Worm (Caenorhabditis elegans): ENCODE data around the gene M04B2.4.

DNA sequence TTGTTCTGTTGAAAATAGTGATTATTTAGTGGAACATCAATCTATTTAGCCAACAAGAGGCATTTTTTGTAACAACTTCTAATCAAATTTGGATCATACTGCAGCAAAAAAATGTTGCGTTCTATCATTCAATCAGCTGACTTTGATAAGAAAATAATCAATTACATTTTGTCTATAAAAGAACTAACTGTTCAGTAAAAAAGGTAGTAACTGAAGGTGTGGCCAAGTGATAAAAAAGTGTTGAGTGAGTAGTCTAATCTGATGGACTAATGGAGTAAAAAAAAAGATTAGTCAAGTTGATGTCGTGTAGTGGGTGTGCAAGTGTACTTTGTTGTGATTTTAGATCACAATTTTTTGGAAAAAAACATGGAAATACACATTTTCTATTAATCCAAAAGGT, 28.5 kb downstream of the M04B2.4 start:
- TF ChIP-seq R02D3.7 (tag; optimal IDR thresholded peaks at IDR 0.05) (no peak), daf-12 (tag; optimal IDR thresholded peaks at IDR 0.05) (no peak)

Data from whole organism, L4 larva.